Fruit fly (Drosophila melanogaster) whole organism, wandering third instar larva: ENCODE measurements around the gene CG9106.

Source experiments
- Abd-B ChIP-seq: fragments of >200 bp; optimal IDR thresholded peaks from 2 replicates; lab custom pipeline; 2017; ENCODE audit warnings: missing biosample characterization, missing genetic modification characterization
- CG32264 ChIP-seq: fragments of 200-800 bp; sonication (Bioruptor generic); optimal IDR thresholded peaks from 2 replicates; lab custom pipeline; 2016; ENCODE audit warnings: missing biosample characterization, missing genetic modification characterization
- CG9705 ChIP-seq: fragments of 200-800 bp; sonication (Bioruptor generic); optimal IDR thresholded peaks from 2 replicates; lab custom pipeline; 2018; ENCODE audit warnings: missing biosample characterization, mild to moderate bottlenecking, missing genetic modification characterization
- CrebA ChIP-seq: fragments of 200-800 bp; sonication (Bioruptor generic); optimal IDR thresholded peaks from 2 replicates; lab custom pipeline; 2016; ENCODE audit warnings: missing biosample characterization, mild to moderate bottlenecking, missing genetic modification characterization, borderline replicate concordance
- Dfd ChIP-seq: fragments of >200 bp; optimal IDR thresholded peaks from 2 replicates; lab custom pipeline; 2017; ENCODE audit warnings: missing biosample characterization, missing genetic modification characterization
- GATAd ChIP-seq: sonication (Bioruptor generic); optimal IDR thresholded peaks from 2 replicates; lab custom pipeline; 2016; ENCODE audit warnings: missing biosample characterization, missing genetic modification characterization
- HLH106 ChIP-seq: fragments of 200-800 bp; optimal IDR thresholded peaks from 3 replicates; lab custom pipeline; 2019; ENCODE audit warnings: missing biosample characterization, mild to moderate bottlenecking, missing genetic modification characterization, moderate library complexity
- Hnf4 ChIP-seq: fragments of 200-800 bp; sonication (Bioruptor generic); optimal IDR thresholded peaks from 2 replicates; lab custom pipeline; 2016; ENCODE audit warnings: missing biosample characterization, mild to moderate bottlenecking, missing genetic modification characterization
- Hr78 ChIP-seq: fragments of >200 bp; optimal IDR thresholded peaks from 2 replicates; lab custom pipeline; 2017; ENCODE audit warnings: missing biosample characterization, missing genetic modification characterization
- Jra ChIP-seq: sonication (Bioruptor generic); optimal IDR thresholded peaks from 2 replicates; lab custom pipeline; 2016; ENCODE audit warnings: missing biosample characterization, missing genetic modification characterization
- Mio ChIP-seq: sonication (Bioruptor generic); optimal IDR thresholded peaks from 2 replicates; lab custom pipeline; 2016; ENCODE audit warnings: missing biosample characterization, missing genetic modification characterization
- Myc ChIP-seq: fragments of >200 bp; optimal IDR thresholded peaks from 2 replicates; lab custom pipeline; 2017
- N ChIP-seq: fragments of >200 bp; optimal IDR thresholded peaks from 2 replicates; lab custom pipeline; 2018; ENCODE audit warnings: missing biosample characterization, missing external identifiers, missing genetic modification characterization
- OdsH ChIP-seq: fragments of 200-800 bp; sonication (Bioruptor generic); optimal IDR thresholded peaks from 2 replicates; lab custom pipeline; 2016; ENCODE audit warnings: missing biosample characterization, mild to moderate bottlenecking, missing genetic modification characterization
- Rel ChIP-seq, 2 experiments: fragments of 200-800 bp; sonication (Bioruptor generic) in 1 of 2; optimal IDR thresholded peaks; 2 replicates in 1 of 2; 3 replicates in 1 of 2; lab custom pipeline; 2016 to 2019; ENCODE audit warnings: mild to moderate bottlenecking in 2 of 2, missing biosample characterization in 2 of 2, missing genetic modification characterization in 2 of 2, moderate library complexity in 1 of 2
- Sp1 ChIP-seq: fragments of 200-800 bp; sonication (Bioruptor generic); optimal IDR thresholded peaks from 3 replicates; lab custom pipeline; 2019; ENCODE audit warnings: missing biosample characterization, mild to moderate bottlenecking, missing genetic modification characterization, moderate library complexity
- Vsx2 ChIP-seq: fragments of 200-300, 225-300 bp; sonication (Bioruptor generic); optimal IDR thresholded peaks from 2 replicates; lab custom pipeline; 2018; ENCODE audit warnings: missing biosample characterization, missing genetic modification characterization; ENCODE audit not compliant: partially characterized antibody
- br ChIP-seq: fragments of 200-800 bp; sonication (Bioruptor generic); optimal IDR thresholded peaks from 2 replicates; lab custom pipeline; 2016; ENCODE audit warnings: missing biosample characterization, missing genetic modification characterization
- brk ChIP-seq: fragments of 200-800 bp; sonication (Bioruptor generic); optimal IDR thresholded peaks from 2 replicates; lab custom pipeline; 2016; ENCODE audit warnings: missing biosample characterization, mild to moderate bottlenecking, missing genetic modification characterization
- dl ChIP-seq, 2 experiments: fragments of 175-275, 200-275 bp in 1 of 2; fragments of 200-275 bp in 1 of 2; sonication (Bioruptor generic); optimal IDR thresholded peaks; lab custom pipeline; 2018; ENCODE audit warnings: mild to moderate bottlenecking in 2 of 2, missing biosample characterization in 2 of 2, missing genetic modification characterization in 2 of 2, moderate library complexity in 2 of 2; ENCODE audit not compliant: partially characterized antibody in 2 of 2, insufficient read depth in 1 of 2
- dmrt93B ChIP-seq: fragments of 200-800 bp; sonication (Bioruptor generic); optimal IDR thresholded peaks from 2 replicates; lab custom pipeline; 2018; ENCODE audit warnings: missing biosample characterization, mild to moderate bottlenecking, missing genetic modification characterization
- dsf ChIP-seq: sonication (Bioruptor generic); optimal IDR thresholded peaks from 2 replicates; lab custom pipeline; 2016; ENCODE audit warnings: missing biosample characterization, missing genetic modification characterization, borderline replicate concordance
- ey ChIP-seq: fragments of 200-800 bp; sonication (Bioruptor generic); optimal IDR thresholded peaks from 2 replicates; lab custom pipeline; 2016; ENCODE audit warnings: missing biosample characterization, missing genetic modification characterization
- foxo ChIP-seq, 2 experiments: fragments of 200-800 bp; sonication (Bioruptor generic); optimal IDR thresholded peaks; 2 replicates in 1 of 2; 3 replicates in 1 of 2; lab custom pipeline; 2016 to 2017; ENCODE audit warnings: missing biosample characterization in 2 of 2, missing genetic modification characterization in 2 of 2
- fru ChIP-seq: fragments of 200-800 bp; sonication (Bioruptor generic); optimal IDR thresholded peaks from 3 replicates; lab custom pipeline; 2016; ENCODE audit warnings: missing biosample characterization, mild to moderate bottlenecking, missing genetic modification characterization
- jim ChIP-seq: fragments of 175-275, 200-325 bp; sonication (Bioruptor generic); optimal IDR thresholded peaks from 2 replicates; lab custom pipeline; 2016; ENCODE audit warnings: missing biosample characterization, mild to moderate bottlenecking, missing genetic modification characterization
- lola ChIP-seq: fragments of >200 bp; optimal IDR thresholded peaks from 2 replicates; lab custom pipeline; 2017; ENCODE audit warnings: missing biosample characterization, missing genetic modification characterization
- pan ChIP-seq: fragments of >200 bp; optimal IDR thresholded peaks from 2 replicates; lab custom pipeline; 2017
- psq ChIP-seq: fragments of 200-800 bp; sonication (Bioruptor generic); optimal IDR thresholded peaks from 3 replicates; lab custom pipeline; 2017; ENCODE audit warnings: missing biosample characterization, mild to moderate bottlenecking, missing genetic modification characterization, moderate library complexity
- rgr ChIP-seq: fragments of 200-800 bp; sonication (Bioruptor generic); optimal IDR thresholded peaks from 3 replicates; lab custom pipeline; 2016; ENCODE audit warnings: missing biosample characterization, mild to moderate bottlenecking, missing genetic modification characterization
- sage ChIP-seq: fragments of 200-800 bp; sonication (Bioruptor generic); optimal IDR thresholded peaks from 2 replicates; lab custom pipeline; 2016; ENCODE audit warnings: missing biosample characterization, mild to moderate bottlenecking, missing genetic modification characterization
- sv ChIP-seq: fragments of 200-800 bp; sonication (Bioruptor generic); optimal IDR thresholded peaks from 3 replicates; lab custom pipeline; 2016; ENCODE audit warnings: missing biosample characterization, missing genetic modification characterization
- tai ChIP-seq: sonication (Bioruptor generic); optimal IDR thresholded peaks from 2 replicates; lab custom pipeline; 2016; ENCODE audit warnings: missing biosample characterization, missing genetic modification characterization
- usp ChIP-seq: fragments of >200 bp; optimal IDR thresholded peaks from 2 replicates; lab custom pipeline; 2017; ENCODE audit warnings: missing biosample characterization, missing genetic modification characterization
- woc ChIP-seq: sonication (Bioruptor generic); optimal IDR thresholded peaks from 2 replicates; lab custom pipeline; 2016; ENCODE audit warnings: missing biosample characterization, mild to moderate bottlenecking, missing genetic modification characterization

The CG9106 gene

DNA sequence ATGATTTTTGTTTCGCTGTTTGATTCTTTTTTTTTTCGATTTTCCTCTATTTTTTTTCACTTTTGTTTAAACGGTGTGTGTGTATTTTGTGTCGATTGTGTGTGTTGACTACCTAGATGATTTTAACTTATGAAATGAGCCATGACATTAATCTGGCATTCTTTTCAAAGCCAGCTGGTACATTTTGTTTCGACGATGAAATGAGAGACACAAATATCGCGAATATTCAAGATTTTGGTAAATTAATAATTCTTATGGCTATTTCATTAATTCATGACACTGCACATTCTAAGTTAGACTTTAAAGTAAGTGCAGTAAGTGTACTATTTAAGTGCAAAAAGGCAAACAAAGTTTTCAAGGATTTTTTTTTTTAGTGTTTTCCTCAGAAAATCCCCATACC, at the start of gene CG9106:
CG9106 (minus strand) TSS at position 101 of the 400 bp plus-strand sequence.
- TF ChIP-seq woc (no peak), usp (no peak), foxo (GFP tag; optimal IDR thresholded peaks at IDR 0.05; lab: Kevin White, UChicago) (no peak), Dfd (GFP tag; lab: Kevin White, UChicago) (no peak), dsf (GFP tag; lab: Kevin White, UChicago) (no peak), sv (GFP tag; lab: Kevin White, UChicago) (no peak), CG9705 (GFP tag; lab: Kevin White, UChicago) (no peak), brk (GFP tag; lab: Kevin White, UChicago) (no peak), HLH106 (tag; lab: Kevin White, UChicago) (no peak), ey (GFP tag; lab: Kevin White, UChicago) (no peak)

DNA sequence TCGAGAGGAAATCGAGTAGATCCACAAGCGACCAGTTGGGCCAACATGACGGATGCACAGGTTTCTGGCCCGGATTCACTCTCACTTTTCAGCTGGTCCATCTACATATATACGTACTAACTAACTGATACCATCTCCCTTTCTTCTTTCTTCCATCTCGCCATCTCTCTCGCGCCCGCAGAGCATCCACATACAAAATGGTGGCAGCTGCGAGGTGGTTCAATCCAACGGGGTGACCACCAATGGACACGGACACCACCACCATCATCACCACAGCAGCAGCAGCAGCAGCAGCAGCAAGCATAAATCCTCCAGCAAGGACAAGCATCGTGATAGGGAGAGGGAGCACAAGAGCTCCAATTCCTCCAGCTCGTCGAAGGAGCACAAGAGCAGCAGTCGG, 48.8 kb upstream of the CG9106 start:
- TF ChIP-seq pan (lab: Kevin White, UChicago), result no peak
- TF ChIP-seq CG9705 (GFP tag; lab: Kevin White, UChicago), result no peak
- TF ChIP-seq Dfd (GFP tag; lab: Kevin White, UChicago), result no peak
- TF ChIP-seq dl (GFP tag; optimal IDR thresholded peaks at IDR 0.05; lab: Kevin White, UChicago; ENCODE audit: insufficient read depth in 1 of 2, partially characterized antibody in 2 of 2), result no peak
- TF ChIP-seq psq (GFP tag; lab: Kevin White, UChicago), result no peak
- TF ChIP-seq foxo (GFP tag; optimal IDR thresholded peaks at IDR 0.05; lab: Kevin White, UChicago), result no peak
- no peak for TF ChIP-seq usp
- no peak for TF ChIP-seq CrebA (GFP tag; lab: Kevin White, UChicago)
- no peak for TF ChIP-seq dmrt93B (GFP tag; lab: Kevin White, UChicago)
- TF ChIP-seq Myc (lab: Kevin White, UChicago), result no peak
- no peak for TF ChIP-seq tai (GFP tag; lab: Kevin White, UChicago)

DNA sequence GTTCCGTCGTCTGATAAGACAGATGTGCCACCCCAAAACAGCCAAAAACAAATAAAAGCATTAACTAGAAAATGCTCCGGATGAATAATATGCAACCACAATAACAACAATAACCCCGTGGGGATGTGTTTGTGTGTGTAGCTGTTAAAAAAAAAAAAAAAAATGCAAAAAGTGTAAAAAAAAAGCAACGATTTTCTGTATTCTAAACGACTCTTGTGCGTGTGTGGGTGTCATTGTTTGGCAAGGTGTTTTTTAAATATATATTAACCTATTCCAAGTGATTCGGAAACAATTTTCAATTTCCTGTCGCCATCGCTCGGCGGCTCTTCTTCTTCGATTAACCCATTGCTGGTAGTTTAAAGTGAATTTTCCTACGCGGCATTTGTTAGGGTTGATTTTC, 48.3 kb upstream of the CG9106 start:
- TF ChIP-seq Hnf4 (GFP tag; lab: Kevin White, UChicago) (peak; percentile 37), Sp1 (peak; percentile 54), Jra (peak; percentile 2), jim (GFP tag; lab: Kevin White, UChicago) (no peak), Rel (GFP tag; optimal IDR thresholded peaks at IDR 0.05; lab: Kevin White, UChicago) (peak; percentile 29), Rel (tag; optimal IDR thresholded peaks at IDR 0.05; lab: Kevin White, UChicago) (no peak), rgr (GFP tag; lab: Kevin White, UChicago) (peak; percentile 9), foxo (GFP tag; optimal IDR thresholded peaks at IDR 0.05; lab: Kevin White, UChicago) (peak in 1 of 2 experiments; percentile 18), lola (GFP tag; lab: Kevin White, UChicago) (no peak), sage (peak; percentile 34)
- TF ChIP-seq, all 38 proteins: peak for 7

DNA sequence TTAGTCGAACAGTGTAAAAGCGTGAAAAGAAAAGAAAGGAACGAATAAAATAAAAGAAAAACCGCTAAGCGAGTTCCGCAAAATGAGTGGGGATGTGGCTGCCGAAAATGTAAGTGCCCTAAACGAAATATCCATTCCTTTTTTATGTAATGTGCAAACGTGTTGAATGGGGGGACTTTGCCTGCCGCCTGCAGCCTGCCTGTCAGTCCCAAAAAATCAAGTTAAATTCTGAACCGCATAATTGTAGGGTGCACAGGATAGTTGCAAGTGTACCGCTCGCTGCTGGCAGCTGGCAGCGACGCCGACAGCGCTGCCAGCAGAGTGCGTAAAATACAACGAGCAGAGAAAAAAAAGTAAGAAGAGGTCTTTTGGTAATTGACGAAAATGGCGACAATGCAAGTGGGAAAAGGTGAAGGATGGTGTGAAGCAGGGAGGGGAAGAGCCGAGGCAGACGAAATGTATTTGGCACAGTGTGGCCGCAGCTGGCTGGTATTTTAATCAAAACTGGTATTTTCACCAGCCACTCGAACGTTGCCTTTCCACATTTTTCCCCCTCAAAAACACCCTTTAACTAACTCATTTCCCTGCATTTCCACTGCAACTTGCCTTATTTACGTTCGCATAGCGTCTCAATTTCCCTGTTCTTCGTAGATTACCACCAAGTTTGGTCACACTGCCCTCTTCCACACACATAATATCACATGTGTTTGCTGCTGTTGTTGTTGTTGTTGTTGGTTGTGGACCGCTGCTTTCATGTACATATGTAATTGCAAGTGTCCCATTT, 47.7 kb upstream of the CG9106 start:
- no peak for TF ChIP-seq brk (GFP tag; lab: Kevin White, UChicago)
- no peak for TF ChIP-seq Myc (lab: Kevin White, UChicago)
- TF ChIP-seq dmrt93B (GFP tag; lab: Kevin White, UChicago), result no peak
- TF ChIP-seq HLH106 (tag; lab: Kevin White, UChicago), result peak; percentile 2
- no peak for TF ChIP-seq Rel (GFP tag; optimal IDR thresholded peaks at IDR 0.05; lab: Kevin White, UChicago)
- peak; percentile 67 for TF ChIP-seq Rel (tag; optimal IDR thresholded peaks at IDR 0.05; lab: Kevin White, UChicago)
- peak; percentile 75 for TF ChIP-seq psq (GFP tag; lab: Kevin White, UChicago)
- TF ChIP-seq, all 38 proteins: peak for 3

DNA sequence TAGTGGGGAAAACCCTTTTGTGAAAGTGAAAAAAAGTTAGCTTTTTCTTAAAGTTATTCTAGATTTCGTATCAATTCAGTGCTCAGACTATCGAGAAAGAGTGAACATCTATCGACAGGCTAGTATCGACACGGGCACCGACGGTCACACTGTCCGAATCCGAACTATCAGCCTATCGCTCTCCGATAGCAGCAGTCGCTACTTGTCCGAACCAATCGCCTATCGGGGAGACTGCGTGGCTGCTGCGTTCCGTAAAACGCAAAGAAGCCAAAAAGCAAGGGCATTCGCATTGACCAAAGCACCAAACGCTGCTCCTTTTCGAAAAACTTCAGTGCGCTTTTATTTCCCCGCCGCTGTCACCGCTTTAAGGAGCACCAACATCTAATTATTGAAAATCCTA, 47.1 kb upstream of the CG9106 start, which contains the start of gene Top1:
Top1 (plus strand) TSS at position 190 of the 400 bp plus-strand sequence.
- TF ChIP-seq CG32264 (GFP tag; lab: Kevin White, UChicago) (no peak), foxo (GFP tag; optimal IDR thresholded peaks at IDR 0.05; lab: Kevin White, UChicago) (peak in 1 of 2 experiments; percentile 25), Myc (lab: Kevin White, UChicago) (no peak), br (GFP tag; lab: Kevin White, UChicago) (peak; percentile 7), Vsx2 (no peak), ey (GFP tag; lab: Kevin White, UChicago) (no peak), Mio (no peak), tai (GFP tag; lab: Kevin White, UChicago) (no peak), Rel (GFP tag; optimal IDR thresholded peaks at IDR 0.05; lab: Kevin White, UChicago) (no peak), Rel (tag; optimal IDR thresholded peaks at IDR 0.05; lab: Kevin White, UChicago) (peak; percentile 34), fru (no peak), Sp1 (peak; percentile 16), Dfd (GFP tag; lab: Kevin White, UChicago) (no peak), HLH106 (tag; lab: Kevin White, UChicago) (peak; percentile 16), GATAd (GFP tag; lab: Kevin White, UChicago) (no peak), Hnf4 (GFP tag; lab: Kevin White, UChicago) (peak; percentile 15), dmrt93B (GFP tag; lab: Kevin White, UChicago) (no peak), jim (GFP tag; lab: Kevin White, UChicago) (no peak), lola (GFP tag; lab: Kevin White, UChicago) (no peak), psq (GFP tag; lab: Kevin White, UChicago) (no peak), Abd-B (GFP tag; lab: Kevin White, UChicago) (no peak), CG9705 (GFP tag; lab: Kevin White, UChicago) (no peak), usp (no peak), Jra (no peak), dl (GFP tag; optimal IDR thresholded peaks at IDR 0.05; lab: Kevin White, UChicago; ENCODE audit: insufficient read depth in 1 of 2, partially characterized antibody in 2 of 2) (no peak), OdsH (no peak), dsf (GFP tag; lab: Kevin White, UChicago) (no peak), Hr78 (GFP tag; lab: Kevin White, UChicago) (no peak), N (GFP tag; lab: Kevin White, UChicago) (no peak)
